Worm (Caenorhabditis elegans) whole organism, early embryonic: ENCODE measurements around the gene Y22D7AL.4.

Experiments
- B0310.2 ChIP-seq: sonication (generic microtip); optimal IDR thresholded peaks from 2 replicates; lab custom pipeline; 2016; ENCODE audit warnings: mild to moderate bottlenecking, missing genetic modification characterization, missing compliant biosample characterization
- F13C5.2 ChIP-seq: sonication (generic microtip); optimal IDR thresholded peaks from 2 replicates; lab custom pipeline; 2017; ENCODE audit warnings: mild to moderate bottlenecking, missing genetic modification characterization, inconsistent platforms, missing compliant biosample characterization
- aly-1 ChIP-seq: sonication (generic microtip); optimal IDR thresholded peaks from 2 replicates; lab custom pipeline; 2016; ENCODE audit warnings: missing genetic modification characterization, missing compliant biosample characterization
- ama-1 ChIP-seq: fragments of 150-350 bp; optimal IDR thresholded peaks from 2 replicates; lab custom pipeline; 2014
- ceh-13 ChIP-seq: fragments of 200-800 bp; sonication (Bioruptor generic); optimal IDR thresholded peaks from 2 replicates; lab custom pipeline; 2018; ENCODE audit warnings: mild to moderate bottlenecking, missing genetic modification characterization, missing compliant biosample characterization
- ceh-36 ChIP-seq: sonication (generic microtip); optimal IDR thresholded peaks from 2 replicates; lab custom pipeline; 2016; ENCODE audit warnings: missing genetic modification characterization, inconsistent platforms, missing compliant biosample characterization
- ets-7 ChIP-seq: sonication (generic microtip); optimal IDR thresholded peaks from 2 replicates; lab custom pipeline; 2016; ENCODE audit warnings: missing genotype, missing genetic modification characterization, missing compliant biosample characterization
- flt-1 ChIP-seq: fragments of 200-800 bp; sonication (Bioruptor generic); IDR thresholded peaks from 2 replicates; pipeline ENCODE4 v1.3.6; 2022; ENCODE audit warnings: missing genetic modification characterization, missing compliant biosample characterization
- hmbx-1 ChIP-seq: sonication (generic microtip); optimal IDR thresholded peaks from 2 replicates; lab custom pipeline; 2016; ENCODE audit warnings: mild to moderate bottlenecking, missing genetic modification characterization, missing compliant biosample characterization
- hmg-4 ChIP-seq: fragments of 200-800 bp; sonication (Bioruptor generic); optimal IDR thresholded peaks from 2 replicates; lab custom pipeline; 2018; ENCODE audit warnings: mild to moderate bottlenecking, missing genetic modification characterization, missing compliant biosample characterization
- hnd-1 ChIP-seq: sonication (generic microtip); optimal IDR thresholded peaks from 2 replicates; lab custom pipeline; 2016; ENCODE audit warnings: missing genetic modification characterization, missing compliant biosample characterization
- pes-1 ChIP-seq: fragments of 200-800 bp; sonication (Bioruptor generic); IDR thresholded peaks from 2 replicates; pipeline ENCODE4 v1.3.6; 2022; ENCODE audit warnings: missing genetic modification reagents, missing genetic modification characterization, missing compliant biosample characterization
- scrt-1 ChIP-seq: fragments of 200-800 bp; sonication (Bioruptor generic); IDR thresholded peaks from 2 replicates; pipeline ENCODE4 v1.3.6; 2022; ENCODE audit warnings: missing genetic modification characterization, missing compliant biosample characterization
- sea-1 ChIP-seq: fragments of 200-800 bp; sonication (Bioruptor generic); conservative IDR thresholded peaks from 2 replicates; pipeline ENCODE4 v1.3.6; 2022; ENCODE audit warnings: missing genetic modification characterization, missing compliant biosample characterization
- tbx-11 ChIP-seq: fragments of 200-800 bp; sonication (Bioruptor generic); IDR thresholded peaks from 2 replicates; pipeline ENCODE4 v1.3.6; 2022; ENCODE audit warnings: missing genetic modification characterization, missing compliant biosample characterization
- tbx-37 ChIP-seq: fragments of 200-800 bp; sonication (Bioruptor generic); conservative IDR thresholded peaks from 2 replicates; pipeline ENCODE4 v1.3.6; 2022; ENCODE audit warnings: missing genetic modification reagents, missing genetic modification characterization, missing compliant biosample characterization
- tra-4 ChIP-seq: sonication (generic microtip); optimal IDR thresholded peaks from 2 replicates; lab custom pipeline; 2017; ENCODE audit warnings: missing genetic modification characterization, missing compliant biosample characterization

The Y22D7AL.4 gene

ce11 chrIII:1621330-1621729 lies 5.1 kb upstream of the Y22D7AL.4 start:
- TF ChIP-seq ceh-36 (tag; lab: Kevin White, UChicago), result no peak
- TF ChIP-seq hnd-1 (tag; lab: Kevin White, UChicago), result no peak
- no peak for TF ChIP-seq aly-1 (tag; lab: Kevin White, UChicago)
- TF ChIP-seq tbx-37 (GFP tag; lab: Robert Waterston, UW), result no peak
- TF ChIP-seq tbx-11, result no peak
- no peak for TF ChIP-seq F13C5.2 (tag; lab: Kevin White, UChicago)
- no peak for TF ChIP-seq B0310.2
- TF ChIP-seq sea-1 (GFP tag; lab: Robert Waterston, UW), result no peak
- TF ChIP-seq flt-1 (GFP tag; lab: Robert Waterston, UW), result no peak
- no peak for TF ChIP-seq ets-7 (tag; lab: Kevin White, UChicago)
- no peak for TF ChIP-seq hmbx-1 (tag; lab: Kevin White, UChicago)
- TF ChIP-seq hmg-4 (GFP tag; lab: Kevin White, UChicago), result no peak
- TF ChIP-seq tra-4 (tag; lab: Kevin White, UChicago), result no peak
- TF ChIP-seq pes-1 (GFP tag; lab: Robert Waterston, UW), result no peak
- TF ChIP-seq ama-1 (lab: Kevin White, UChicago), result no peak
- TF ChIP-seq ceh-13 (GFP tag; lab: Kevin White, UChicago), result no peak
- no peak for TF ChIP-seq scrt-1 (GFP tag; lab: Robert Waterston, UW)

ce11 chrIII:1622329-1622728 lies 4.1 kb upstream of the Y22D7AL.4 start:
- TF ChIP-seq flt-1 (GFP tag; lab: Robert Waterston, UW) (no peak), scrt-1 (GFP tag; lab: Robert Waterston, UW) (no peak), hmg-4 (GFP tag; lab: Kevin White, UChicago) (no peak), F13C5.2 (tag; lab: Kevin White, UChicago) (no peak), ama-1 (lab: Kevin White, UChicago) (no peak), tbx-37 (GFP tag; lab: Robert Waterston, UW) (no peak), ceh-13 (GFP tag; lab: Kevin White, UChicago) (no peak), sea-1 (GFP tag; lab: Robert Waterston, UW) (no peak), tra-4 (tag; lab: Kevin White, UChicago) (no peak), hmbx-1 (tag; lab: Kevin White, UChicago) (no peak), B0310.2 (no peak), hnd-1 (tag; lab: Kevin White, UChicago) (no peak), ets-7 (tag; lab: Kevin White, UChicago) (no peak), tbx-11 (no peak), ceh-36 (tag; lab: Kevin White, UChicago) (no peak)

- TF ChIP-seq sea-1 (GFP tag; lab: Robert Waterston, UW) (no peak), hnd-1 (tag; lab: Kevin White, UChicago) (no peak), ceh-13 (GFP tag; lab: Kevin White, UChicago) (no peak), tra-4 (tag; lab: Kevin White, UChicago) (no peak), hmg-4 (GFP tag; lab: Kevin White, UChicago) (no peak), ets-7 (tag; lab: Kevin White, UChicago) (no peak), F13C5.2 (tag; lab: Kevin White, UChicago) (no peak), aly-1 (tag; lab: Kevin White, UChicago) (no peak), ceh-36 (tag; lab: Kevin White, UChicago) (no peak), pes-1 (GFP tag; lab: Robert Waterston, UW) (no peak), tbx-11 (no peak), ama-1 (lab: Kevin White, UChicago) (no peak), flt-1 (GFP tag; lab: Robert Waterston, UW) (no peak), tbx-37 (GFP tag; lab: Robert Waterston, UW) (no peak), hmbx-1 (tag; lab: Kevin White, UChicago) (no peak), B0310.2 (no peak), scrt-1 (GFP tag; lab: Robert Waterston, UW) (no peak)
Measured at ce11 chrIII:1625660-1626275, 664 bp upstream of the Y22D7AL.4 start.

ce11 chrIII:1634270-1634669 lies 7.8 kb downstream of the Y22D7AL.4 start, which contains the start of gene Y22D7AL.11:
Gene Y22D7AL.11 (minus strand): TSS chrIII:1634370.
- no peak for TF ChIP-seq ama-1 (lab: Kevin White, UChicago)
- TF ChIP-seq pes-1 (GFP tag; lab: Robert Waterston, UW), result no peak
- TF ChIP-seq hmbx-1 (tag; lab: Kevin White, UChicago), result no peak
- TF ChIP-seq tbx-37 (GFP tag; lab: Robert Waterston, UW), result no peak
- no peak for TF ChIP-seq aly-1 (tag; lab: Kevin White, UChicago)
- TF ChIP-seq ceh-13 (GFP tag; lab: Kevin White, UChicago), result no peak
- no peak for TF ChIP-seq hmg-4 (GFP tag; lab: Kevin White, UChicago)
- no peak for TF ChIP-seq hnd-1 (tag; lab: Kevin White, UChicago)
- TF ChIP-seq scrt-1 (GFP tag; lab: Robert Waterston, UW), result no peak
- no peak for TF ChIP-seq sea-1 (GFP tag; lab: Robert Waterston, UW)
- TF ChIP-seq ets-7 (tag; lab: Kevin White, UChicago), result no peak
- no peak for TF ChIP-seq F13C5.2 (tag; lab: Kevin White, UChicago)
- no peak for TF ChIP-seq tra-4 (tag; lab: Kevin White, UChicago)
- TF ChIP-seq flt-1 (GFP tag; lab: Robert Waterston, UW), result no peak
- TF ChIP-seq ceh-36 (tag; lab: Kevin White, UChicago), result no peak
- no peak for TF ChIP-seq B0310.2
- no peak for TF ChIP-seq tbx-11

ce11 chrIII:1638345-1638744 lies 11.9 kb downstream of the Y22D7AL.4 start:
- TF ChIP-seq ama-1 (lab: Kevin White, UChicago) (no peak), scrt-1 (GFP tag; lab: Robert Waterston, UW) (no peak), tbx-11 (no peak), aly-1 (tag; lab: Kevin White, UChicago) (no peak), ceh-36 (tag; lab: Kevin White, UChicago) (no peak), B0310.2 (no peak), sea-1 (GFP tag; lab: Robert Waterston, UW) (no peak)

ce11 chrIII:1641163-1641562 lies 14.7 kb downstream of the Y22D7AL.4 start, which contains the start of gene Y22D7AL.3:
Gene Y22D7AL.3 (plus strand): TSS chrIII:1641463.
- TF ChIP-seq tra-4 (tag; lab: Kevin White, UChicago) (no peak), sea-1 (GFP tag; lab: Robert Waterston, UW) (no peak), ama-1 (lab: Kevin White, UChicago) (no peak), aly-1 (tag; lab: Kevin White, UChicago) (no peak)
